Fruit fly (Drosophila melanogaster) whole organism, embryonic: ENCODE data around the gene Pex5.

ENCODE experiments used
- Atf-2 ChIP-seq: fragments of 200-800 bp; sonication (Bioruptor generic); optimal IDR thresholded peaks from 2 replicates; lab custom pipeline; 2016; ENCODE audit warnings: missing biosample characterization, missing genetic modification characterization
- Atf3 ChIP-seq: fragments of 200-800 bp; sonication (Bioruptor generic); optimal IDR thresholded peaks from 3 replicates; lab custom pipeline; 2016; ENCODE audit warnings: missing biosample characterization, missing genetic modification characterization
- BEAF-32 ChIP-seq: fragments of 200-800 bp; sonication (Bioruptor generic); optimal IDR thresholded peaks from 3 replicates; lab custom pipeline; 2017; ENCODE audit warnings: missing biosample characterization, missing genetic modification characterization, mild to moderate bottlenecking, moderate library complexity, missing genetic modification reagents
- CG10366 ChIP-seq: fragments of 200-800 bp; sonication (Bioruptor generic); IDR thresholded peaks from 2 replicates; pipeline ENCODE4 v1.3.6; 2022; ENCODE audit warnings: missing biosample characterization, missing genetic modification characterization
- CG10543 ChIP-seq: fragments of 200-800 bp; sonication (Bioruptor generic); optimal IDR thresholded peaks from 3 replicates; lab custom pipeline; 2017; ENCODE audit warnings: missing biosample characterization, mild to moderate bottlenecking, missing genetic modification characterization, moderate library complexity
- CG12659 ChIP-seq: fragments of 200-800 bp; sonication (Bioruptor generic); optimal IDR thresholded peaks from 3 replicates; lab custom pipeline; 2017; ENCODE audit warnings: mild to moderate bottlenecking, missing biosample characterization, missing genetic modification reagents, missing genetic modification characterization
- CG13287 ChIP-seq: fragments of 200-800 bp; sonication (Bioruptor generic); IDR thresholded peaks from 2 replicates; pipeline ENCODE4 v1.3.6; 2022; ENCODE audit warnings: missing biosample characterization, missing genetic modification characterization; ENCODE audit not compliant: partially characterized antibody
- CG13424 ChIP-seq: fragments of 200-800 bp; sonication (Bioruptor generic); optimal IDR thresholded peaks from 2 replicates; lab custom pipeline; 2019; ENCODE audit warnings: missing biosample characterization, mild to moderate bottlenecking, missing genetic modification characterization, moderate library complexity
- CG14710 ChIP-seq: fragments of 200-800 bp; sonication (Bioruptor generic); optimal IDR thresholded peaks from 3 replicates; lab custom pipeline; 2019; ENCODE audit warnings: missing biosample characterization, mild to moderate bottlenecking, missing genetic modification characterization, moderate library complexity
- CG15514 ChIP-seq: fragments of 200-800 bp; sonication (Bioruptor generic); optimal IDR thresholded peaks from 3 replicates; lab custom pipeline; 2017; ENCODE audit warnings: missing biosample characterization, missing genetic modification characterization, mild to moderate bottlenecking, moderate library complexity, missing genetic modification reagents
- CG1647 ChIP-seq: fragments of 200-800 bp; sonication (Bioruptor generic); optimal IDR thresholded peaks from 3 replicates; lab custom pipeline; 2016; ENCODE audit warnings: missing biosample characterization, missing genetic modification characterization
- CG17186 ChIP-seq: fragments of 200-800 bp; sonication (Bioruptor generic); optimal IDR thresholded peaks from 3 replicates; lab custom pipeline; 2017; ENCODE audit warnings: missing biosample characterization, missing genetic modification reagents, missing genetic modification characterization
- CG17385 ChIP-seq: fragments of 200-800 bp; sonication (Bioruptor generic); optimal IDR thresholded peaks from 3 replicates; lab custom pipeline; 2018; ENCODE audit warnings: missing biosample characterization, mild to moderate bottlenecking, missing genetic modification characterization
- CG2120 ChIP-seq: fragments of 200-800 bp; sonication (Bioruptor generic); optimal IDR thresholded peaks from 3 replicates; lab custom pipeline; 2016; ENCODE audit warnings: missing biosample characterization, missing genetic modification characterization
- CG4617 ChIP-seq: fragments of 200-800 bp; sonication (Bioruptor generic); optimal IDR thresholded peaks from 3 replicates; lab custom pipeline; 2016; ENCODE audit warnings: missing biosample characterization, missing genetic modification characterization, borderline replicate concordance
- CG7987 ChIP-seq: fragments of 200-800 bp; sonication (Bioruptor generic); optimal IDR thresholded peaks from 2 replicates; lab custom pipeline; 2018; ENCODE audit warnings: missing biosample characterization, mild to moderate bottlenecking, missing genetic modification characterization, moderate library complexity
- CG9817 ChIP-seq: fragments of 200-800 bp; sonication (Bioruptor generic); optimal IDR thresholded peaks from 2 replicates; lab custom pipeline; 2018; ENCODE audit warnings: missing biosample characterization, mild to moderate bottlenecking, missing genetic modification characterization, moderate library complexity
- CoRest ChIP-seq: fragments of 200-800 bp; sonication (Bioruptor generic); optimal IDR thresholded peaks from 3 replicates; lab custom pipeline; 2018; ENCODE audit warnings: missing biosample characterization, mild to moderate bottlenecking, missing genetic modification characterization, moderate library complexity
- Dll ChIP-seq: fragments of 200-800 bp; sonication (Bioruptor generic); IDR thresholded peaks from 4 replicates; pipeline ENCODE4 v1.3.6; 2022; ENCODE audit warnings: missing biosample characterization, missing genetic modification characterization; ENCODE audit not compliant: partially characterized antibody
- Doc3 ChIP-seq: fragments of 200-800 bp; sonication (Bioruptor generic); IDR thresholded peaks from 3 replicates; pipeline ENCODE4 v1.3.6; 2022; ENCODE audit warnings: missing biosample characterization, missing genetic modification characterization; ENCODE audit not compliant: partially characterized antibody
- Dp ChIP-seq: fragments of 200-800 bp; sonication (Bioruptor generic); optimal IDR thresholded peaks from 2 replicates; lab custom pipeline; 2018; ENCODE audit warnings: missing biosample characterization, mild to moderate bottlenecking, missing genetic modification characterization, moderate library complexity
- Dref ChIP-seq: fragments of 200-800 bp; sonication (Bioruptor generic); IDR thresholded peaks from 2 replicates; pipeline ENCODE4 v1.3.6; 2022; ENCODE audit warnings: missing biosample characterization, missing genetic modification characterization
- E2f2 ChIP-seq: fragments of 200-800 bp; sonication (Bioruptor generic); IDR thresholded peaks from 2 replicates; pipeline ENCODE4 v1.3.6; 2022; ENCODE audit warnings: missing biosample characterization, missing genetic modification characterization
- Eip74EF ChIP-seq, 2 experiments: fragments of 200-800 bp in 1 of 2; fragments of >200 bp in 1 of 2; sonication (Bioruptor generic) in 1 of 2; optimal IDR thresholded peaks; 2 replicates each; lab custom pipeline; 2017 to 2019; ENCODE audit warnings: missing biosample characterization in 2 of 2, missing genetic modification characterization in 2 of 2, mild to moderate bottlenecking in 1 of 2, moderate library complexity in 1 of 2
- HmgZ ChIP-seq: fragments of 200-800 bp; sonication (Bioruptor generic); optimal IDR thresholded peaks from 2 replicates; lab custom pipeline; 2018; ENCODE audit warnings: missing biosample characterization, mild to moderate bottlenecking, missing genetic modification characterization
- MTF-1 ChIP-seq: fragments of 200-800 bp; sonication (Bioruptor generic); optimal IDR thresholded peaks from 2 replicates; lab custom pipeline; 2018; ENCODE audit warnings: missing biosample characterization, mild to moderate bottlenecking, missing genetic modification characterization, borderline replicate concordance
- Nf-YB ChIP-seq: fragments of 200-800 bp; sonication (Bioruptor generic); optimal IDR thresholded peaks from 3 replicates; lab custom pipeline; 2019; ENCODE audit warnings: missing biosample characterization, mild to moderate bottlenecking, missing genetic modification characterization, moderate library complexity
- NfI ChIP-seq: fragments of 200-800 bp; sonication (Bioruptor generic); optimal IDR thresholded peaks from 3 replicates; lab custom pipeline; 2018; ENCODE audit warnings: missing biosample characterization, mild to moderate bottlenecking, missing genetic modification characterization, moderate library complexity
- Sin3A ChIP-seq: fragments of >200 bp; optimal IDR thresholded peaks from 2 replicates; lab custom pipeline; 2018
- ab ChIP-seq: fragments of 200-800 bp; sonication (Bioruptor generic); optimal IDR thresholded peaks from 2 replicates; lab custom pipeline; 2016; ENCODE audit warnings: missing biosample characterization, missing genetic modification characterization
- aop ChIP-seq: fragments of 200-800 bp; sonication (Bioruptor generic); IDR thresholded peaks from 2 replicates; pipeline ENCODE4 v1.3.6; 2022; ENCODE audit warnings: missing biosample characterization, missing genetic modification characterization
- bab2 ChIP-seq: fragments of 200-800 bp; sonication (Bioruptor generic); optimal IDR thresholded peaks from 2 replicates; lab custom pipeline; 2016; ENCODE audit warnings: missing biosample characterization, missing genetic modification characterization
- ci ChIP-seq: fragments of 200-800 bp; sonication (Bioruptor generic); IDR thresholded peaks from 3 replicates; pipeline ENCODE4 v1.3.6; 2022; ENCODE audit warnings: missing biosample characterization, missing genetic modification characterization
- dati ChIP-seq: fragments of 200-800 bp; sonication (Bioruptor generic); IDR thresholded peaks from 2 replicates; pipeline ENCODE4 v1.3.6; 2022; ENCODE audit warnings: missing biosample characterization, missing genetic modification characterization
- fu2 ChIP-seq: fragments of 200-800 bp; sonication (Bioruptor generic); optimal IDR thresholded peaks from 2 replicates; lab custom pipeline; 2016; ENCODE audit warnings: missing biosample characterization, missing genetic modification characterization
- gfzf ChIP-seq: fragments of 200-800 bp; sonication (Bioruptor generic); optimal IDR thresholded peaks from 2 replicates; lab custom pipeline; 2016; ENCODE audit warnings: missing biosample characterization, mild to moderate bottlenecking, missing genetic modification characterization, moderate library complexity
- lilli ChIP-seq: fragments of 200-800 bp; sonication (Bioruptor generic); optimal IDR thresholded peaks from 3 replicates; lab custom pipeline; 2016; ENCODE audit warnings: missing biosample characterization, missing genetic modification characterization
- mam ChIP-seq: fragments of 200-800 bp; sonication (Bioruptor generic); optimal IDR thresholded peaks from 3 replicates; lab custom pipeline; 2016; ENCODE audit warnings: missing biosample characterization, missing genetic modification characterization
- prd ChIP-seq, 3 experiments: fragments of >200 bp in 2 of 3; fragments of 200-800 bp in 1 of 3; sonication (Bioruptor generic) in 1 of 3; optimal IDR thresholded peaks in 2 of 3; IDR thresholded peaks in 1 of 3; 2 replicates in 2 of 3; 3 replicates in 1 of 3; pipeline versions ENCODE4 v1.3.6 to Lab custom; 2017 to 2022; ENCODE audit warnings: missing biosample characterization in 1 of 3, missing genetic modification characterization in 1 of 3
- pzg ChIP-seq: fragments of 200-800 bp; sonication (Bioruptor generic); optimal IDR thresholded peaks from 3 replicates; lab custom pipeline; 2018; ENCODE audit warnings: missing biosample characterization, mild to moderate bottlenecking, missing genetic modification characterization, moderate library complexity
- sens ChIP-seq: fragments of 200-800 bp; sonication (Bioruptor generic); peaks from one replicate; lab custom pipeline; 2016; ENCODE audit warnings: missing biosample characterization, missing genetic modification characterization
- slp2 ChIP-seq: fragments of 200-800 bp; sonication (Bioruptor generic); optimal IDR thresholded peaks from 2 replicates; lab custom pipeline; 2016; ENCODE audit warnings: missing biosample characterization, missing genetic modification characterization
- tgo ChIP-seq: fragments of 200-800 bp; sonication (Bioruptor generic); IDR thresholded peaks from 3 replicates; pipeline ENCODE4 v1.3.6; 2022; ENCODE audit warnings: missing biosample characterization, missing genetic modification characterization
- trem ChIP-seq: fragments of 200-800 bp; optimal IDR thresholded peaks from 3 replicates; lab custom pipeline; 2019; ENCODE audit warnings: missing biosample characterization, mild to moderate bottlenecking, missing genetic modification characterization, moderate library complexity
- unc-4 ChIP-seq: fragments of 200-800 bp; sonication (Bioruptor generic); IDR thresholded peaks from 2 replicates; pipeline ENCODE4 v1.3.6; 2022; ENCODE audit warnings: missing biosample characterization, missing genetic modification characterization; ENCODE audit not compliant: partially characterized antibody
- wor ChIP-seq: fragments of 200-800 bp; sonication (Bioruptor generic); IDR thresholded peaks from 2 replicates; pipeline ENCODE4 v1.3.6; 2022; ENCODE audit warnings: missing biosample characterization, missing genetic modification characterization
- zen ChIP-seq: fragments of 200-800 bp; sonication (Bioruptor generic); optimal IDR thresholded peaks from 3 replicates; lab custom pipeline; 2018; ENCODE audit warnings: missing biosample characterization, mild to moderate bottlenecking, missing genetic modification characterization, moderate library complexity
- zfh1 ChIP-seq: fragments of 200-800 bp; sonication (Bioruptor generic); IDR thresholded peaks from 3 replicates; pipeline ENCODE4 v1.3.6; 2022; ENCODE audit warnings: missing biosample characterization, missing genetic modification characterization

The Pex5 gene

dm6 chrX:1901605-1902136 is 32.8 kb upstream of the Pex5 start, which contains the start of gene Ldaf1 (continued):
- TF ChIP-seq NfI, result no peak
- no peak for TF ChIP-seq MTF-1
- peak; percentile 22 for TF ChIP-seq CG10543
- TF ChIP-seq wor (GFP tag; lab: Robert Waterston, UW), result no peak
- no peak for TF ChIP-seq CG17385 (GFP tag; lab: Kevin White, UChicago)
- no peak for TF ChIP-seq CG9817
- peak; percentile 69 for TF ChIP-seq sens (GFP tag; lab: Kevin White, UChicago)
- TF ChIP-seq tgo (GFP tag; lab: Robert Waterston, UW), result no peak
- TF ChIP-seq ci (GFP tag; lab: Robert Waterston, UW), result no peak
- peak; percentile 22 for TF ChIP-seq CG14710 (tag; lab: Kevin White, UChicago)
- TF ChIP-seq CG15514, result peak; percentile 69
- TF ChIP-seq Dll (GFP tag; lab: Robert Waterston, UW), result 0 out of 4 replicates have a peak, but pooled peaks have one; percentile 25
- no peak for TF ChIP-seq unc-4
- peak; percentile 23; the same call in 1 of the 2 replicates for TF ChIP-seq CG13287 (GFP tag; lab: Robert Waterston, UW)
- TF ChIP-seq slp2, result no peak
- peak; percentile 22 for TF ChIP-seq BEAF-32 (GFP tag; lab: Kevin White, UChicago)
- TF ChIP-seq zfh1 (GFP tag; lab: Robert Waterston, UW), result peak; percentile 26; the same call in 1 of the 3 replicates
- peak; percentile 7 for TF ChIP-seq CG2120
- TF ChIP-seq pzg (GFP tag; lab: Kevin White, UChicago), result peak; percentile 33
- TF ChIP-seq prd (optimal IDR thresholded peaks at IDR 0.05; lab: Kevin White, UChicago), result no peak
- no peak for TF ChIP-seq prd (GFP tag; IDR thresholded peaks at IDR 0.05; lab: Robert Waterston, UW)
- TF ChIP-seq CG13424, result peak; percentile 5
- TF ChIP-seq CG10366 (GFP tag; lab: Robert Waterston, UW), result no peak
- peak; percentile 6 for TF ChIP-seq zen (tag; lab: Kevin White, UChicago)
- no peak for TF ChIP-seq CG17186 (GFP tag; lab: Kevin White, UChicago)
- TF ChIP-seq CG1647 (GFP tag; lab: Kevin White, UChicago), result no peak
- no peak for TF ChIP-seq dati (GFP tag; lab: Robert Waterston, UW)
- peak; percentile 24 for TF ChIP-seq HmgZ (tag; lab: Kevin White, UChicago)
- TF ChIP-seq Nf-YB (GFP tag; lab: Kevin White, UChicago), result no peak
- TF ChIP-seq CG4617, result peak; percentile 21
- no peak for TF ChIP-seq ab (GFP tag; lab: Kevin White, UChicago)
- peak; percentile 28 for TF ChIP-seq CG12659 (GFP tag; lab: Kevin White, UChicago)
- TF ChIP-seq Dref (GFP tag; lab: Robert Waterston, UW), result peak; percentile 48
- TF ChIP-seq, all 482 proteins: peak for 44

- TF ChIP-seq lilli (peak; percentile 11), gfzf (GFP tag; lab: Kevin White, UChicago) (peak; percentile 16), BEAF-32 (GFP tag; lab: Kevin White, UChicago) (peak; percentile 56), Atf-2 (GFP tag; lab: Kevin White, UChicago) (no peak), CG2120 (peak; percentile 43), CG4617 (peak; percentile 19), aop (GFP tag; lab: Robert Waterston, UW) (no peak), tgo (GFP tag; lab: Robert Waterston, UW) (no peak), Eip74EF (GFP tag; optimal IDR thresholded peaks at IDR 0.05; lab: Kevin White, UChicago) (no peak), mam (peak; percentile 11), trem (tag; lab: Kevin White, UChicago) (peak; percentile 98), Dp (GFP tag; lab: Kevin White, UChicago) (peak; percentile 82), CG12659 (GFP tag; lab: Kevin White, UChicago) (peak; percentile 6), CoRest (tag; lab: Kevin White, UChicago) (peak; percentile 4), bab2 (GFP tag; lab: Kevin White, UChicago) (no peak), Sin3A (lab: Kevin White, UChicago) (no peak), E2f2 (GFP tag; lab: Robert Waterston, UW) (peak; percentile 85), Doc3 (GFP tag; lab: Robert Waterston, UW) (no peak), Atf3 (GFP tag; lab: Kevin White, UChicago) (no peak), fu2 (GFP tag; lab: Kevin White, UChicago) (no peak), CG7987 (GFP tag; lab: Kevin White, UChicago) (no peak)
Observed at dm6 chrX:1900123-1900818, 31.4 kb upstream of the Pex5 start, which contains the start of gene arm. Gene arm (minus strand): TSS chrX:1900646.
